Fruit fly (Drosophila melanogaster): ENCODE measurements around the gene CG10184.

The CG10184 gene

DNA sequence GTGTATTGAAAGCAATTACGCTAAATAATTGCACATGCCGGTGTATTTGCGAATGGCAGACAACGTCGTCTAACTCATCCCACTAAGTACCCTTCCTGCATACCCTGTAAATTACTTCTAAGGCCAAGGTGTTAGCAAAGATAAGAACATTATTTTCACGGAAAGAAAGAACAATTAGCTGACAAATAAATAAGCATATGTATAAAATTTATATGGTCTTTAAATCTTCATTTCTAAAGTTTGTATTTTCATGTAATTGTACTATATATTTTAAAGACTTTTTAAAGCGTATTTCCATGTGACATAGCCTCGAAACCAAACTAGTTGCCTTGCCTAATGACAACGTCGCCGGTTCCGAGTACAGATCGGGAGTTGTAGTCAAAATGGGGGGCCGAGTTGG, 32.0 kb upstream of the CG10184 start:
- TF ChIP-seq Ets65A (GFP tag) (peak; percentile 20), aop (GFP tag; IDR thresholded peaks at IDR 0.05) (no peak), nerfin-1 (tag; optimal IDR thresholded peaks at IDR 0.05) (no peak)

DNA sequence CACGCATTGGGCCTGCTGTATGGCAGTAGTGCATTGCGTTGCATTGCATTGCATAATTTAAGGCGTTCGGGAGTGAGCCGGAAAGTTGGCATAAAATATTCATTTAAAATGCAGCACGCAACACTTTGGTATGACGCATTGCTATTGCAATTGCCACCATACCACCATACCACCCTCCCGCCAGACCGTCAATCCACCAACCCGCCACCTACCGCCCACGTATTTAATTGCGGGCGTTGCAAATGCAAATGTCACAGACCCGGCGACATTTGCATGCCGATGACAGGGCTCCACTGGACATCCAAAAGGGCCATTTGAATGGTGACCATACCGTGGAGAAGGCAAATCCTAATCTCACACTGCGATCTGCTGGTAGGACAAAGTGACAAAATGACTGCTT, 29.5 kb upstream of the CG10184 start:
- TF ChIP-seq otp (GFP tag; IDR thresholded peaks at IDR 0.05) (no peak), mld (GFP tag; IDR thresholded peaks at IDR 0.05; ENCODE audit: partially characterized antibody) (no peak), btn (GFP tag; optimal IDR thresholded peaks at IDR 0.05) (no peak), dysf (GFP tag; IDR thresholded peaks at IDR 0.05) (0 out of 3 replicates have a peak, but pooled peaks have one; percentile 32), CTCF (GFP tag; optimal IDR thresholded peaks at IDR 0.05) (peak; percentile 72), HLH4C (GFP tag; IDR thresholded peaks at IDR 0.05; ENCODE audit: partially characterized antibody) (0 out of 3 replicates have a peak, but pooled peaks have one; percentile 25), Dp (GFP tag; optimal IDR thresholded peaks at IDR 0.05) (no peak), Max (GFP tag; optimal IDR thresholded peaks at IDR 0.05) (no peak), CG17568 (GFP tag; optimal IDR thresholded peaks at IDR 0.05) (no peak), CG8281 (tag; optimal IDR thresholded peaks at IDR 0.05) (peak; percentile 45), CG10979 (tag; optimal IDR thresholded peaks at IDR 0.05) (peak; percentile 41), CG8944 (GFP tag; optimal IDR thresholded peaks at IDR 0.05) (no peak), vvl (GFP tag; IDR thresholded peaks at IDR 0.05) (peak; percentile 20; the same call in 1 of the 2 replicates)

DNA sequence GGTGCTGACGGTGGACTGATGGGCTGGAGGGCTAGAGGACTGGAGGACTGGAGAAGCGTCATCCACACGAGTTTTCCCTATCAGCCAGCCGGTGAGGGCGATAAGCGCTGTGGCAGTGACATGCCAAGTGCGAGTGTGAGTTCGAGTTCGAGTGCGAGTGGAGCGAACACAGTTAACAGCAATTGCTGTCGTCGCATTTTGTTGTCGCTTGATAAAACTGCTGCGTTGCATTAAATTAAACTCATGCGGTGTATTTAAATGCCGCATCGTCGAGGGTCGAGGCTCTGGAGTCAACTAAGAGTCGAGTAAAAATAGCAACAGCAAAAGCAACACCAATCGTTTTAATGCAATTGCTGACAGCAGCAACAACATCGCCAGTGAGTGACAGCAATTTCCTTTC, 24.3 kb upstream of the CG10184 start:
- TF ChIP-seq CG7786 (GFP tag; optimal IDR thresholded peaks at IDR 0.05): no peak
- no peak for TF ChIP-seq p53 (GFP tag; optimal IDR thresholded peaks at IDR 0.05)
- TF ChIP-seq aop (GFP tag; IDR thresholded peaks at IDR 0.05): no peak
- no peak for TF ChIP-seq CG18764 (GFP tag; optimal IDR thresholded peaks at IDR 0.05)
- TF ChIP-seq Abd-B (GFP tag; optimal IDR thresholded peaks at IDR 0.05): no peak
- no peak for TF ChIP-seq CG12769 (tag; optimal IDR thresholded peaks at IDR 0.05)
- peak; percentile 38 for TF ChIP-seq CG5180 (GFP tag; optimal IDR thresholded peaks at IDR 0.05)
- TF ChIP-seq ci (GFP tag; IDR thresholded peaks at IDR 0.05): no peak
- 0 out of 4 replicates have a peak, but pooled peaks have one; percentile 11 for TF ChIP-seq chinmo (GFP tag; IDR thresholded peaks at IDR 0.05; ENCODE audit: partially characterized antibody)
- TF ChIP-seq Trl (optimal IDR thresholded peaks at IDR 0.05): no peak
- no peak for TF ChIP-seq Trl (GFP tag; optimal IDR thresholded peaks at IDR 0.05)
- TF ChIP-seq CG1529 (GFP tag; optimal IDR thresholded peaks at IDR 0.05): no peak

DNA sequence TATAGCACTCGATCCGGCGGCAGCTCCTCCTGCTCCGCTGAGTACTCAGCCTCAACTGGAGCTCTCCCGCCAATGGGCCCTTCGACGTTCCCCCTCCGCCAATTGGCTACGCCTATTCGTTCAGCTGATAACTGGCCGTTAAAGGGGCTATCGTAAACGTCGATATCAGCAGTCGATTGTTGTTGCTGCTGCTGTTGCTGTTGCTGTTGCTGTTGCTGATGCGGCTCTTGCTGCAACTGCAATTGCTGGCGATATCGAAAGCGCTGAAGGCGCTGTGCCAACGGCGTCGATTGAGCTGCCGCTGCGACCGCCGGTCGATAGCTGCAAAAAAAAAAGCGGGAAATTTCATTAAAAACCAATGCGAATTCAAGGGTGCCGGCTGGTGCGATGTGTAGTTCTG, 21.8 kb upstream of the CG10184 start:
- TF ChIP-seq Ets65A (GFP tag): peak; percentile 20
- no peak for TF ChIP-seq CG10267 (tag; optimal IDR thresholded peaks at IDR 0.05)

DNA sequence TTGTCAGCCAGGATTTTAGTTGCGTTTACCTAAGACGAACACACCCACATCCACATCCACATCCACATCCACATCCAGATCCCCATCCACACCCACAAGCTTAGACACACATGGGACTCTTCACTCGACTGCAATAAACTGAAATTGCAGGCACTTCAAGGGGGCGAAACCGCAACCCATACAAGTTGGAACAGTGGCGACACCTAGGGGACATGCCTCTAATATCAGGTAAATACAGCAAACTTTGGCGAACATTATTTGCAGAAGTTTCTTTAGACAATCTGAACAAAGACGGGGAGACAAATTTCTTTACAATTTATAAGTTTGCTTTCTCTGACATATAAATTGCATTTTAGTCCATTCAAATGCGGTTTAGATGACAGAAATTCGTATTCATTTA, 17.7 kb upstream of the CG10184 start:
- TF ChIP-seq hth (optimal IDR thresholded peaks at IDR 0.05) (no peak), Usf (GFP tag; optimal IDR thresholded peaks at IDR 0.05) (no peak), sens (GFP tag) (no peak), CTCF (GFP tag; optimal IDR thresholded peaks at IDR 0.05) (peak; percentile 76), usp (GFP tag; optimal IDR thresholded peaks at IDR 0.05) (no peak), CG5245 (GFP tag; optimal IDR thresholded peaks at IDR 0.05) (no peak)

DNA sequence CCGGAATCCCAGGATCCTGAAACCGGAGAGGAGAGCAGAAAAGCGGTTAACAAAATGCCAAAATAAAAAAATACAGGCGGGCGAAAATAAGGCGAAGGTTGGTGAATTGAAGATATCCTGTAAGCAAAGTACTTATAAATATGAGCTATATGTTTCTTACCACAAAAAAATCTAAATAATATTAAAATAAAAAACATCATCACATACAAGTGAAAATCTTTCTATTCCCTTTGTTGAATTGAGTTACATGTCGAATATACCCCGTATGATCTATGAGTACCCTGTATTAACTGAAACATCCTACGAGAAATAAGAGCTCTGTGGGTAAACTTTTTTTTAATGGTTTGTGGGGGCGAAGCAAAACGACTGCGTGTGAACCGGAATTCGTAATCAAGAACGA, 6.8 kb upstream of the CG10184 start:
- TF ChIP-seq CG13894 (tag; optimal IDR thresholded peaks at IDR 0.05) (no peak), cwo (GFP tag; optimal IDR thresholded peaks at IDR 0.05) (peak; percentile 28), CG9727 (GFP tag; optimal IDR thresholded peaks at IDR 0.05) (peak; percentile 19), Fer3 (tag; optimal IDR thresholded peaks at IDR 0.05) (peak; percentile 32), CG16815 (GFP tag; optimal IDR thresholded peaks at IDR 0.05) (no peak), dysf (GFP tag; IDR thresholded peaks at IDR 0.05) (peak; percentile 60; the same call in 2 of the 3 replicates), so (GFP tag; IDR thresholded peaks at IDR 0.05) (0 out of 3 replicates have a peak, but pooled peaks have one; percentile 9), CG15073 (GFP tag; optimal IDR thresholded peaks at IDR 0.05) (no peak), HHEX (GFP tag; optimal IDR thresholded peaks at IDR 0.05) (peak; percentile 15), CoRest (tag; optimal IDR thresholded peaks at IDR 0.05) (peak; percentile 30), prd (optimal IDR thresholded peaks at IDR 0.05) (no peak), prd (GFP tag; IDR thresholded peaks at IDR 0.05) (peak; percentile 53; the same call in 1 of the 3 replicates), stc (GFP tag; IDR thresholded peaks at IDR 0.05) (0 out of 2 replicates have a peak, but pooled peaks have one; percentile 29)
